Worm (Caenorhabditis elegans): Measurements from ENCODE around the gene D1046.18.

- TF ChIP-seq ama-1 (optimal IDR thresholded peaks at IDR 0.05): no peak
- no peak for TF ChIP-seq nhr-76 (tag; optimal IDR thresholded peaks at IDR 0.05)
- no peak for TF ChIP-seq aly-2 (tag; optimal IDR thresholded peaks at IDR 0.05)
- TF ChIP-seq elt-3 (tag; optimal IDR thresholded peaks at IDR 0.05): no peak
- TF ChIP-seq ZK546.5 (tag; optimal IDR thresholded peaks at IDR 0.05): no peak
- TF ChIP-seq nhr-28 (tag; optimal IDR thresholded peaks at IDR 0.05): no peak
Measured at ce11 chrIV:8965883-8966282, 35.8 kb downstream of the D1046.18 start, which contains the start of gene C53B4.2.
